Worm (Caenorhabditis elegans): ENCODE measurements around the gene pygo-1.
"Not testable (repeated sequence)": the region's sequence is repeated elsewhere in the genome, so short reads cannot be mapped to it uniquely, and the experiment has no call there.

pygo-1 gene

ce11 chrIV:5064961-5065360 is 18.1 kb upstream of the pygo-1 start, which contains the start of gene msp-53:
msp-53 (minus strand) TSS chrIV:5065061.
- TF ChIP-seq madf-10 (tag; optimal IDR thresholded peaks at IDR 0.05); B0336.3 (GFP tag; IDR thresholded peaks at IDR 0.05); tbx-9 (tag; optimal IDR thresholded peaks at IDR 0.05; ENCODE audit: borderline replicate concordance): not testable (repeated sequence)

- TF ChIP-seq him-1 (tag; optimal IDR thresholded peaks at IDR 0.05); nhr-27 (tag; optimal IDR thresholded peaks at IDR 0.05); somi-1 (GFP tag; optimal IDR thresholded peaks at IDR 0.05): not testable (repeated sequence)
Measured at ce11 chrIV:5066887-5067286, 16.2 kb upstream of the pygo-1 start, which contains the start of gene ttbk-2.2. ttbk-2.2 (minus strand) TSS chrIV:5066987.

ce11 chrIV:5068541-5068940 is 14.6 kb upstream of the pygo-1 start, which contains the start of the genes R13H9.6 and rmd-6:
R13H9.6 (minus strand) TSS chrIV:5068641.
rmd-6 (plus strand) TSS chrIV:5068845.
- not testable (repeated sequence) for TF ChIP-seq lsy-27 (tag; optimal IDR thresholded peaks at IDR 0.05; ENCODE audit: borderline replicate concordance, insufficient read depth); somi-1 (GFP tag; optimal IDR thresholded peaks at IDR 0.05); mel-28 (tag; optimal IDR thresholded peaks at IDR 0.05; ENCODE audit: borderline replicate concordance)

- not testable (repeated sequence) for TF ChIP-seq aptf-2 (GFP tag; conservative IDR thresholded peaks at IDR 0.05); ZK185.1 (tag; optimal IDR thresholded peaks at IDR 0.05; ENCODE audit: poor library complexity, severe bottlenecking); mes-4 (tag; optimal IDR thresholded peaks at IDR 0.05)
Measured at ce11 chrIV:5070593-5070992, 12.5 kb upstream of the pygo-1 start, which contains the start of gene C02B10.6. C02B10.6 (plus strand) TSS chrIV:5070893.

ce11 chrIV:5073836-5074235 is 9.3 kb upstream of the pygo-1 start:
- TF ChIP-seq ztf-22 (GFP tag; optimal IDR thresholded peaks at IDR 0.05) (no peak), mes-4 (tag; optimal IDR thresholded peaks at IDR 0.05) (no peak), B0019.2 (GFP tag; conservative IDR thresholded peaks at IDR 0.05) (no peak), K11D2.4 (GFP tag; IDR thresholded peaks at IDR 0.05) (no peak), efl-1 (GFP tag; optimal IDR thresholded peaks at IDR 0.05) (no peak), nfyb-1 (GFP tag; IDR thresholded peaks at IDR 0.05) (no peak), C17E4.6 (GFP tag; IDR thresholded peaks at IDR 0.05) (no peak), hmg-1.2 (GFP tag; IDR thresholded peaks at IDR 0.05) (no peak), zfh-2 (GFP tag; conservative IDR thresholded peaks at IDR 0.05) (no peak), ztf-26 (tag; optimal IDR thresholded peaks at IDR 0.05) (no peak), zim-3 (tag; optimal IDR thresholded peaks at IDR 0.05) (no peak), egl-18 (GFP tag; IDR thresholded peaks at IDR 0.05) (no peak), F23B12.7 (tag; optimal IDR thresholded peaks at IDR 0.05; ENCODE audit: insufficient read depth) (no peak), B0035.1 (tag; optimal IDR thresholded peaks at IDR 0.05) (no peak), F33H1.4 (GFP tag; IDR thresholded peaks at IDR 0.05) (no peak), ceh-58 (GFP tag; IDR thresholded peaks at IDR 0.05) (no peak), chd-7 (tag; optimal IDR thresholded peaks at IDR 0.05) (no peak), mel-28 (tag; optimal IDR thresholded peaks at IDR 0.05; ENCODE audit: borderline replicate concordance) (no peak), dpl-1 (GFP tag; optimal IDR thresholded peaks at IDR 0.05) (no peak), hsf-1 (GFP tag; IDR thresholded peaks at IDR 0.05) (no peak)

- TF ChIP-seq ceh-100 (GFP tag; IDR thresholded peaks at IDR 0.05) (no peak), F10E7.11 (tag; optimal IDR thresholded peaks at IDR 0.05) (no peak), K11D2.4 (GFP tag; IDR thresholded peaks at IDR 0.05) (no peak), Y79H2A.3 (GFP tag; conservative IDR thresholded peaks at IDR 0.05) (no peak), let-526 (GFP tag; IDR thresholded peaks at IDR 0.05) (no peak)
Measured at ce11 chrIV:5076607-5077006, 6.5 kb upstream of the pygo-1 start.

Measured in whole organism, young adult.